Worm (Caenorhabditis elegans) whole organism, L2 larva: ENCODE results near the gene AH6.17.

ENCODE experiments used
- Y55F3AM.14 ChIP-seq: fragments of 200-800 bp; sonication (Bioruptor generic); optimal IDR thresholded peaks from 2 replicates; lab custom pipeline; 2018; ENCODE audit warnings: mild to moderate bottlenecking, missing genetic modification characterization, missing compliant biosample characterization
- ceh-16 ChIP-seq: fragments of 150-350 bp; optimal IDR thresholded peaks from 2 replicates; lab custom pipeline; 2014; ENCODE audit warnings: missing biosample characterization, missing genetic modification characterization
- egl-27 ChIP-seq: sonication (generic microtip); optimal IDR thresholded peaks from 3 replicates; lab custom pipeline; 2017; ENCODE audit warnings: missing biosample characterization, missing genetic modification reagents, missing genetic modification characterization
- fos-1 ChIP-seq: fragments of 150-350 bp; optimal IDR thresholded peaks from 2 replicates; lab custom pipeline; 2014; ENCODE audit warnings: missing biosample characterization, missing genetic modification characterization
- lin-13 ChIP-seq: fragments of 150-350 bp; optimal IDR thresholded peaks from 2 replicates; lab custom pipeline; 2014; ENCODE audit warnings: missing biosample characterization, missing genetic modification reagents, missing genetic modification characterization
- nhr-11 ChIP-seq: fragments of 150-350 bp; optimal IDR thresholded peaks from 2 replicates; lab custom pipeline; 2014; ENCODE audit warnings: missing biosample characterization, missing genetic modification characterization
- nhr-12 ChIP-seq: fragments of 150-350 bp; optimal IDR thresholded peaks from 2 replicates; lab custom pipeline; 2014; ENCODE audit warnings: missing biosample characterization, missing genetic modification characterization
- nhr-237 ChIP-seq: fragments of 150-350 bp; optimal IDR thresholded peaks from 2 replicates; lab custom pipeline; 2014; ENCODE audit warnings: missing biosample characterization, missing genetic modification characterization
- skn-1 ChIP-seq: sonication (generic microtip); optimal IDR thresholded peaks from 2 replicates; lab custom pipeline; 2017; ENCODE audit warnings: missing biosample characterization, missing genetic modification characterization
- unc-39 ChIP-seq: fragments of 150-350 bp; optimal IDR thresholded peaks from 2 replicates; lab custom pipeline; 2014; ENCODE audit warnings: missing biosample characterization, missing genetic modification characterization
- unc-62 ChIP-seq: fragments of 150-350 bp; optimal IDR thresholded peaks from 2 replicates; lab custom pipeline; 2014; ENCODE audit warnings: missing biosample characterization, missing genetic modification reagents, missing genetic modification characterization
- zag-1 ChIP-seq: fragments of 150-350 bp; optimal IDR thresholded peaks from 2 replicates; lab custom pipeline; 2014; ENCODE audit warnings: missing biosample characterization, missing genetic modification characterization
- ztf-11 ChIP-seq: sonication (generic microtip); optimal IDR thresholded peaks from 2 replicates; lab custom pipeline; 2017; ENCODE audit warnings: missing biosample characterization, missing genetic modification characterization

ce11 chrII:9550718-9551117 is 27.7 kb downstream of the AH6.17 start, which contains the start of gene sra-6:
- TF ChIP-seq unc-39 (no peak), lin-13 (GFP tag; lab: Kevin White, UChicago) (no peak), egl-27 (tag; lab: Kevin White, UChicago) (no peak), skn-1 (tag; lab: Kevin White, UChicago) (no peak), fos-1 (no peak), nhr-12 (tag; lab: Kevin White, UChicago) (no peak), zag-1 (no peak), unc-62 (GFP tag; lab: Kevin White, UChicago) (no peak), nhr-11 (tag; lab: Kevin White, UChicago) (no peak), nhr-237 (tag; lab: Kevin White, UChicago) (no peak), Y55F3AM.14 (no peak), ztf-11 (no peak), ceh-16 (tag; lab: Kevin White, UChicago) (no peak)
